Worm (Caenorhabditis elegans) whole organism, young adult: Measurements from ENCODE around the gene chts-1.

Source experiments
- B0261.1 ChIP-seq: sonication (generic microtip); optimal IDR thresholded peaks from 2 replicates; lab custom pipeline; 2016; ENCODE audit warnings: mild to moderate bottlenecking, missing genetic modification characterization, moderate library complexity, missing compliant biosample characterization
- C06A6.2 ChIP-seq: fragments of 200-800 bp; sonication (Bioruptor generic); conservative IDR thresholded peaks from 2 replicates; pipeline ENCODE4 v1.3.6; 2022; ENCODE audit warnings: missing genetic modification characterization, missing compliant biosample characterization
- C17E4.6 ChIP-seq: fragments of 200-800 bp; sonication (Bioruptor generic); IDR thresholded peaks from 2 replicates; pipeline ENCODE4 v1.3.6; 2022; ENCODE audit warnings: missing genetic modification reagents, missing genetic modification characterization, missing compliant biosample characterization
- D2030.7 ChIP-seq: fragments of 200-800 bp; sonication (Bioruptor generic); IDR thresholded peaks from 2 replicates; pipeline ENCODE4 v1.3.6; 2022; ENCODE audit warnings: missing genetic modification reagents, missing genetic modification characterization, missing compliant biosample characterization
- F10E7.11 ChIP-seq: sonication (generic microtip); optimal IDR thresholded peaks from 2 replicates; lab custom pipeline; 2017; ENCODE audit warnings: mild to moderate bottlenecking, missing genetic modification characterization, moderate library complexity, missing compliant biosample characterization
- F23B12.7 ChIP-seq: sonication (generic microtip); optimal IDR thresholded peaks from 2 replicates; lab custom pipeline; 2017; ENCODE audit warnings: missing genetic modification characterization, mild to moderate bottlenecking, missing compliant biosample characterization, antibody characterized with exemption, moderate library complexity; ENCODE audit not compliant: insufficient read depth
- F39B2.1 ChIP-seq: fragments of 200-800 bp; sonication (Bioruptor generic); IDR thresholded peaks from 2 replicates; pipeline ENCODE4 v1.3.6; 2022; ENCODE audit warnings: missing genetic modification reagents, missing genetic modification characterization, missing compliant biosample characterization
- K12H6.12 ChIP-seq: fragments of 200-800 bp; sonication (Bioruptor generic); optimal IDR thresholded peaks from 2 replicates; lab custom pipeline; 2018; ENCODE audit warnings: mild to moderate bottlenecking, missing genetic modification characterization, missing compliant biosample characterization
- ZK185.1 ChIP-seq: sonication (generic microtip); optimal IDR thresholded peaks from 2 replicates; lab custom pipeline; 2016; ENCODE audit warnings: mild to moderate bottlenecking, missing genetic modification characterization, missing compliant biosample characterization; ENCODE audit not compliant: poor library complexity, severe bottlenecking
- akir-1 ChIP-seq: fragments of 200-800 bp; sonication (Bioruptor generic); optimal IDR thresholded peaks from 2 replicates; lab custom pipeline; 2018; ENCODE audit warnings: mild to moderate bottlenecking, missing genetic modification characterization, moderate library complexity, missing compliant biosample characterization
- attf-5 ChIP-seq: fragments of 200-800 bp; sonication (Bioruptor generic); optimal IDR thresholded peaks from 2 replicates; lab custom pipeline; 2018; ENCODE audit warnings: mild to moderate bottlenecking, missing genetic modification characterization, missing compliant biosample characterization
- attf-6 ChIP-seq: fragments of 200-800 bp; sonication (Bioruptor generic); IDR thresholded peaks from 2 replicates; pipeline ENCODE4 v1.3.6; 2022; ENCODE audit warnings: missing genetic modification reagents, missing genetic modification characterization, missing compliant biosample characterization
- bed-1 ChIP-seq: fragments of 200-800 bp; sonication (Bioruptor generic); IDR thresholded peaks from 2 replicates; pipeline ENCODE4 v1.3.6; 2022; ENCODE audit warnings: missing genetic modification reagents, missing genetic modification characterization, missing compliant biosample characterization
- cebp-1 ChIP-seq, 2 experiments: fragments of 200-800 bp in 1 of 2; sonication (Bioruptor generic) in 1 of 2; sonication (generic microtip) in 1 of 2; IDR thresholded peaks in 1 of 2; optimal IDR thresholded peaks in 1 of 2; 2 replicates each; pipeline versions ENCODE4 v1.3.6 to Lab custom; 2017 to 2022; ENCODE audit warnings: missing compliant biosample characterization in 2 of 2, missing genetic modification characterization in 2 of 2, mild to moderate bottlenecking in 1 of 2, missing genetic modification reagents in 1 of 2, moderate library complexity in 1 of 2
- ceh-27 ChIP-seq: fragments of 200-800 bp; sonication (Bioruptor generic); optimal IDR thresholded peaks from 2 replicates; lab custom pipeline; 2018; ENCODE audit warnings: mild to moderate bottlenecking, missing genetic modification characterization, moderate library complexity, missing compliant biosample characterization
- ceh-58 ChIP-seq: fragments of 200-800 bp; sonication (Bioruptor generic); IDR thresholded peaks from 2 replicates; pipeline ENCODE4 v1.3.6; 2022; ENCODE audit warnings: missing genetic modification characterization, missing compliant biosample characterization
- chd-7 ChIP-seq: sonication (generic microtip); optimal IDR thresholded peaks from 2 replicates; lab custom pipeline; 2016; ENCODE audit warnings: mild to moderate bottlenecking, missing genetic modification characterization, moderate library complexity, missing compliant biosample characterization
- dpff-1 ChIP-seq: sonication (generic microtip); optimal IDR thresholded peaks from 2 replicates; lab custom pipeline; 2017; ENCODE audit warnings: mild to moderate bottlenecking, missing genetic modification characterization, missing compliant biosample characterization
- ets-4 ChIP-seq: fragments of 200-800 bp; sonication (Bioruptor generic); optimal IDR thresholded peaks from 2 replicates; lab custom pipeline; 2018; ENCODE audit warnings: mild to moderate bottlenecking, missing genetic modification characterization, missing compliant biosample characterization
- him-1 ChIP-seq: sonication (generic microtip); optimal IDR thresholded peaks from 2 replicates; lab custom pipeline; 2016; ENCODE audit warnings: missing genotype, missing genetic modification reagents, missing genetic modification characterization, missing compliant biosample characterization
- hmg-1.2 ChIP-seq: fragments of 200-800 bp; sonication (Bioruptor generic); IDR thresholded peaks from 2 replicates; pipeline ENCODE4 v1.3.6; 2022; ENCODE audit warnings: missing genetic modification reagents, missing genetic modification characterization, missing compliant biosample characterization
- lag-1 ChIP-seq: fragments of 200-800 bp; sonication (Bioruptor generic); IDR thresholded peaks from 2 replicates; pipeline ENCODE4 v1.3.6; 2022; ENCODE audit warnings: missing genetic modification reagents, missing genetic modification characterization, missing compliant biosample characterization
- let-526 ChIP-seq: fragments of 200-800 bp; sonication (Bioruptor generic); IDR thresholded peaks from 2 replicates; pipeline ENCODE4 v1.3.6; 2022; ENCODE audit warnings: missing genetic modification reagents, missing genetic modification characterization, missing compliant biosample characterization
- lin-26 ChIP-seq: fragments of 200-800 bp; sonication (Bioruptor generic); IDR thresholded peaks from 2 replicates; pipeline ENCODE4 v1.3.6; 2022; ENCODE audit warnings: missing genetic modification reagents, missing genetic modification characterization, missing compliant biosample characterization
- lin-35 ChIP-seq, 3 experiments: fragments of 150-350 bp in 2 of 3; sonication (generic microtip) in 1 of 3; optimal IDR thresholded peaks; 2 replicates each; lab custom pipeline; 2014 to 2018; ENCODE audit warnings: missing biosample characterization in 3 of 3, missing genetic modification characterization in 3 of 3, missing genetic modification reagents in 3 of 3
- lin-40 ChIP-seq: sonication (generic microtip); optimal IDR thresholded peaks from 2 replicates; lab custom pipeline; 2016; ENCODE audit warnings: missing genetic modification characterization, mild to moderate bottlenecking, missing compliant biosample characterization, missing genotype, missing genetic modification reagents
- lin-54 ChIP-seq: fragments of 200-800 bp; sonication (Bioruptor generic); optimal IDR thresholded peaks from 2 replicates; lab custom pipeline; 2018; ENCODE audit warnings: mild to moderate bottlenecking, missing genetic modification characterization, missing compliant biosample characterization
- madf-3 ChIP-seq: fragments of 200-800 bp; sonication (Bioruptor generic); IDR thresholded peaks from 2 replicates; pipeline ENCODE4 v1.3.6; 2022; ENCODE audit warnings: missing genetic modification reagents, missing genetic modification characterization, missing compliant biosample characterization
- madf-6 ChIP-seq: fragments of 200-800 bp; sonication (Bioruptor generic); IDR thresholded peaks from 2 replicates; pipeline ENCODE4 v1.3.6; 2022; ENCODE audit warnings: missing genetic modification reagents, missing genetic modification characterization, missing compliant biosample characterization
- mcd-1 ChIP-seq: fragments of 200-800 bp; sonication (Bioruptor generic); IDR thresholded peaks from 2 replicates; pipeline ENCODE4 v1.3.6; 2022; ENCODE audit warnings: missing genetic modification reagents, missing genetic modification characterization, missing compliant biosample characterization
- mel-28 ChIP-seq: sonication (generic microtip); optimal IDR thresholded peaks from 2 replicates; lab custom pipeline; 2016; ENCODE audit warnings: borderline replicate concordance, mild to moderate bottlenecking, missing genetic modification characterization, missing compliant biosample characterization
- mes-4 ChIP-seq: sonication (generic microtip); optimal IDR thresholded peaks from 2 replicates; lab custom pipeline; 2016; ENCODE audit warnings: missing genotype, missing genetic modification characterization, missing compliant biosample characterization
- mxl-1 ChIP-seq: sonication (generic microtip); optimal IDR thresholded peaks from 2 replicates; lab custom pipeline; 2016; ENCODE audit warnings: missing genetic modification characterization, missing compliant biosample characterization
- nfya-1 ChIP-seq: sonication (generic microtip); optimal IDR thresholded peaks from 2 replicates; lab custom pipeline; 2017; ENCODE audit warnings: antibody characterized with exemption, missing compliant biosample characterization, missing genetic modification characterization, borderline replicate concordance; ENCODE audit not compliant: insufficient read depth
- nhr-179 ChIP-seq: sonication (generic microtip); optimal IDR thresholded peaks from 2 replicates; lab custom pipeline; 2016; ENCODE audit warnings: mild to moderate bottlenecking, missing genetic modification characterization, missing compliant biosample characterization
- nhr-80 ChIP-seq: sonication (generic microtip); optimal IDR thresholded peaks from 2 replicates; lab custom pipeline; 2016; ENCODE audit warnings: missing genetic modification characterization, missing compliant biosample characterization
- nhr-90 ChIP-seq: sonication (generic microtip); optimal IDR thresholded peaks from 2 replicates; lab custom pipeline; 2016; ENCODE audit warnings: missing genotype, mild to moderate bottlenecking, missing genetic modification characterization, missing compliant biosample characterization
- rcor-1 ChIP-seq: fragments of 200-800 bp; sonication (Bioruptor generic); IDR thresholded peaks from 2 replicates; pipeline ENCODE4 v1.3.6; 2022; ENCODE audit warnings: missing genetic modification reagents, missing genetic modification characterization, missing compliant biosample characterization
- rec-8 ChIP-seq, 2 experiments: sonication (generic microtip); optimal IDR thresholded peaks; 2 replicates each; lab custom pipeline; 2016; ENCODE audit warnings: mild to moderate bottlenecking in 2 of 2, missing genetic modification characterization in 2 of 2, missing genetic modification reagents in 2 of 2, missing genotype in 2 of 2, missing biosample characterization in 1 of 2, missing compliant biosample characterization in 1 of 2, moderate library complexity in 1 of 2
- sdz-38 ChIP-seq: sonication (generic microtip); optimal IDR thresholded peaks from 2 replicates; lab custom pipeline; 2016; ENCODE audit warnings: missing genotype, missing genetic modification characterization, missing compliant biosample characterization
- snpc-1.1 ChIP-seq: sonication (generic microtip); optimal IDR thresholded peaks from 2 replicates; lab custom pipeline; 2017; ENCODE audit warnings: missing genetic modification characterization, mild to moderate bottlenecking, missing compliant biosample characterization, antibody characterized with exemption, moderate library complexity, missing genotype, missing genetic modification reagents; ENCODE audit not compliant: insufficient read depth
- somi-1 ChIP-seq: fragments of 200-800 bp; sonication (Bioruptor generic); optimal IDR thresholded peaks from 2 replicates; lab custom pipeline; 2018; ENCODE audit warnings: mild to moderate bottlenecking, missing genetic modification characterization, missing compliant biosample characterization
- tbp1 ChIP-seq: fragments of 200-800 bp; sonication (Bioruptor generic); optimal IDR thresholded peaks from 2 replicates; lab custom pipeline; 2018; ENCODE audit warnings: mild to moderate bottlenecking, missing genetic modification characterization, missing compliant biosample characterization
- tbx-9 ChIP-seq: sonication (generic microtip); optimal IDR thresholded peaks from 2 replicates; lab custom pipeline; 2016; ENCODE audit warnings: borderline replicate concordance, missing genetic modification characterization, inconsistent platforms, missing compliant biosample characterization
- unc-130 ChIP-seq: sonication (generic microtip); optimal IDR thresholded peaks from 2 replicates; lab custom pipeline; 2016; ENCODE audit warnings: missing genetic modification reagents, missing genetic modification characterization, missing compliant biosample characterization
- zfh-2 ChIP-seq: fragments of 200-800 bp; sonication (Bioruptor generic); conservative IDR thresholded peaks from 2 replicates; pipeline ENCODE4 v1.3.6; 2022; ENCODE audit warnings: missing genetic modification reagents, missing genetic modification characterization, missing compliant biosample characterization
- zim-3 ChIP-seq: sonication (generic microtip); optimal IDR thresholded peaks from 2 replicates; lab custom pipeline; 2017; ENCODE audit warnings: mild to moderate bottlenecking, missing genetic modification characterization, moderate library complexity, missing compliant biosample characterization
- ztf-26 ChIP-seq: sonication (generic microtip); optimal IDR thresholded peaks from 2 replicates; lab custom pipeline; 2017; ENCODE audit warnings: missing genetic modification characterization, missing compliant biosample characterization

Gene chts-1

DNA sequence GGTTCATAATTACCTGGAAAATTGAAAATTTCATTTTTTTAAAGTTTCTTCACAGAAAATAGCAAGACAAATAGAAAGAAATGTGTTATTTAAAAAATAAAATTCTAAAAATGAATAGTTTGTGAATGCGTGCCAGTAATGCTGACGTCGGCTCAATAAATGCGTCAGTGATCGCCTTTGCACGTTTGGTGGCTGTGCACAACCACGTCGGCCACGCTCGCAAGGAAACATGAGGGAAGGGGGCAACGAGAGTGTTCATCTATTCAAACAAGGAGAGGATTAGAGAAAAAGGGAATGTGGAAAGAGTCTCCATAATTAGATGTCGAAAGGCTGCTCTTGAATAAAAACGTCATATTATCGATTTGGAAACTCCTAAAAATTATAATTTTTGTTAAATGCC lies 18.5 kb downstream of the chts-1 start, which contains the start of gene uggt-1 (continued):
- TF ChIP-seq attf-5 (GFP tag; lab: Kevin White, UChicago) (peak; percentile 93), rcor-1 (GFP tag; lab: Robert Waterston, UW) (peak; percentile 58; the same call in 1 of the 2 replicates), tbx-9 (no peak), mcd-1 (GFP tag; lab: Robert Waterston, UW) (peak; percentile 75), F23B12.7 (tag; lab: Kevin White, UChicago) (no peak), lag-1 (no peak), madf-6 (no peak), zim-3 (tag; lab: Kevin White, UChicago) (no peak), C17E4.6 (GFP tag; lab: Robert Waterston, UW) (0 out of 2 replicates have a peak, but pooled peaks have one; percentile 33), ztf-26 (tag; lab: Kevin White, UChicago) (no peak), lin-54 (GFP tag; lab: Kevin White, UChicago) (no peak), tbp1 (GFP tag; lab: Kevin White, UChicago) (peak; percentile 61), ceh-27 (GFP tag; lab: Kevin White, UChicago) (peak; percentile 80), nhr-80 (tag; lab: Kevin White, UChicago) (peak; percentile 97), sdz-38 (tag; lab: Kevin White, UChicago) (no peak), bed-1 (GFP tag; lab: Robert Waterston, UW) (no peak), madf-3 (GFP tag; lab: Robert Waterston, UW) (0 out of 2 replicates have a peak, but pooled peaks have one; percentile 48), akir-1 (no peak), him-1 (tag; lab: Kevin White, UChicago) (no peak), F39B2.1 (GFP tag; lab: Robert Waterston, UW) (no peak), ZK185.1 (tag; lab: Kevin White, UChicago) (peak; percentile 88), B0261.1 (peak; percentile 7), zfh-2 (GFP tag; lab: Robert Waterston, UW) (peak; percentile 91), hmg-1.2 (GFP tag; lab: Robert Waterston, UW) (peak; percentile 63), rec-8 (tag; optimal IDR thresholded peaks at IDR 0.05; lab: Kevin White, UChicago) (no peak), lin-40 (tag; lab: Kevin White, UChicago) (peak; percentile 92), mel-28 (tag; lab: Kevin White, UChicago) (no peak), nhr-179 (tag; lab: Kevin White, UChicago) (no peak), dpff-1 (tag; lab: Kevin White, UChicago) (no peak), ceh-58 (GFP tag; lab: Robert Waterston, UW) (no peak), lin-26 (GFP tag; lab: Robert Waterston, UW) (no peak), attf-6 (GFP tag; lab: Robert Waterston, UW) (no peak), D2030.7 (GFP tag; lab: Robert Waterston, UW) (no peak), somi-1 (GFP tag; lab: Kevin White, UChicago) (peak; percentile 72), lin-35 (GFP tag; optimal IDR thresholded peaks at IDR 0.05; lab: Kevin White, UChicago) (peak in 1 of 3 experiments; percentile 87), snpc-1.1 (tag; lab: Kevin White, UChicago) (no peak), nhr-90 (peak; percentile 42), mxl-1 (tag; lab: Kevin White, UChicago) (no peak), ets-4 (GFP tag; lab: Kevin White, UChicago) (peak; percentile 59), nfya-1 (tag; lab: Kevin White, UChicago) (no peak), mes-4 (tag; lab: Kevin White, UChicago) (no peak), cebp-1 (GFP tag; IDR thresholded peaks at IDR 0.05; lab: Robert Waterston, UW) (peak; percentile 63), cebp-1 (tag; optimal IDR thresholded peaks at IDR 0.05; lab: Kevin White, UChicago) (peak; percentile 91), F10E7.11 (no peak), C06A6.2 (GFP tag; lab: Robert Waterston, UW) (no peak), chd-7 (peak; percentile 69), K12H6.12 (peak; percentile 83), unc-130 (no peak), let-526 (GFP tag; lab: Robert Waterston, UW) (no peak)
